Worm (Caenorhabditis elegans) whole organism, L1 larva: Measurements from ENCODE around the gene C34C6.10.

Experiments used
- F16B12.6 ChIP-seq: fragments of 150-350 bp; optimal IDR thresholded peaks from 2 replicates; lab custom pipeline; 2014; ENCODE audit warnings: missing biosample characterization, missing genetic modification characterization
- Y116A8C.19 ChIP-seq: sonication (generic microtip); optimal IDR thresholded peaks from 2 replicates; lab custom pipeline; 2016; ENCODE audit warnings: missing compliant biosample characterization, missing genetic modification characterization, borderline replicate concordance
- ama-1 ChIP-seq: fragments of 150-350 bp; optimal IDR thresholded peaks from 2 replicates; lab custom pipeline; 2014
- blmp-1 ChIP-seq: fragments of 150-350 bp; optimal IDR thresholded peaks from 2 replicates; lab custom pipeline; 2014; ENCODE audit warnings: missing biosample characterization, missing genetic modification characterization
- ceh-63 ChIP-seq: fragments of 200-800 bp; sonication (Bioruptor generic); optimal IDR thresholded peaks from 2 replicates; lab custom pipeline; 2018; ENCODE audit warnings: mild to moderate bottlenecking, missing genetic modification characterization, missing compliant biosample characterization
- ceh-82 ChIP-seq, 3 experiments: fragments of 150-350 bp in 1 of 3; sonication (generic microtip) in 2 of 3; optimal IDR thresholded peaks; 2 replicates each; lab custom pipeline; 2014 to 2017; ENCODE audit warnings: missing biosample characterization in 3 of 3, missing genetic modification characterization in 3 of 3
- ceh-90 ChIP-seq: sonication (generic microtip); optimal IDR thresholded peaks from 2 replicates; lab custom pipeline; 2016; ENCODE audit warnings: missing genetic modification characterization, missing compliant biosample characterization
- ces-1 ChIP-seq: fragments of 150-350 bp; optimal IDR thresholded peaks from 2 replicates; lab custom pipeline; 2014; ENCODE audit warnings: missing biosample characterization, missing genetic modification reagents, missing genetic modification characterization
- dpl-1 ChIP-seq, 3 experiments: fragments of 150-350 bp in 2 of 3; sonication (generic microtip) in 1 of 3; optimal IDR thresholded peaks; 2 replicates each; lab custom pipeline; 2014 to 2017; ENCODE audit warnings: missing biosample characterization in 3 of 3, missing genetic modification characterization in 3 of 3, missing genetic modification reagents in 3 of 3
- dsc-1 ChIP-seq: sonication (generic microtip); optimal IDR thresholded peaks from 2 replicates; lab custom pipeline; 2016; ENCODE audit warnings: mild to moderate bottlenecking, missing genetic modification characterization, missing compliant biosample characterization
- efl-1 ChIP-seq, 4 experiments: fragments of 150-350 bp; optimal IDR thresholded peaks in 3 of 4; peaks in 1 of 4; 1 replicate in 1 of 4; 2 replicates in 3 of 4; lab custom pipeline; 2014; ENCODE audit warnings: missing biosample characterization in 2 of 4, missing genetic modification characterization in 2 of 4, missing genetic modification reagents in 2 of 4
- elt-3 ChIP-seq, 6 experiments: fragments of 150-350 bp in 1 of 6; sonication (generic microtip); optimal IDR thresholded peaks; 2 replicates each; lab custom pipeline; 2017 to 2018; ENCODE audit warnings: missing biosample characterization in 6 of 6, missing genetic modification characterization in 6 of 6, inconsistent platforms in 1 of 6
- fkh-10 ChIP-seq: sonication (generic microtip); optimal IDR thresholded peaks from 2 replicates; lab custom pipeline; 2017; ENCODE audit warnings: missing biosample characterization, missing genetic modification reagents, missing genetic modification characterization
- isw-1 ChIP-seq: fragments of 200-800 bp; sonication (Bioruptor generic); IDR thresholded peaks from 2 replicates; pipeline ENCODE4 v1.3.6; 2022; ENCODE audit warnings: missing genetic modification characterization, missing compliant biosample characterization
- lin-14 ChIP-seq: fragments of 200-800 bp; sonication (Bioruptor generic); optimal IDR thresholded peaks from 2 replicates; lab custom pipeline; 2018; ENCODE audit warnings: mild to moderate bottlenecking, missing genetic modification characterization, moderate library complexity, missing compliant biosample characterization
- lin-39 ChIP-seq: fragments of 150-350 bp; optimal IDR thresholded peaks from 2 replicates; lab custom pipeline; 2014; ENCODE audit warnings: missing biosample characterization, missing genetic modification reagents, missing genetic modification characterization
- mdl-1 ChIP-seq, 2 experiments: fragments of 150-350 bp; optimal IDR thresholded peaks; 2 replicates each; lab custom pipeline; 2014 to 2017; ENCODE audit warnings: missing biosample characterization in 2 of 2, missing genetic modification characterization in 2 of 2, inconsistent platforms in 1 of 2
- nhr-20 ChIP-seq: sonication (generic microtip); optimal IDR thresholded peaks from 2 replicates; lab custom pipeline; 2016; ENCODE audit warnings: mild to moderate bottlenecking, missing genetic modification characterization, missing compliant biosample characterization
- nhr-28 ChIP-seq: fragments of 150-350 bp; optimal IDR thresholded peaks from 2 replicates; lab custom pipeline; 2014; ENCODE audit warnings: missing biosample characterization, missing genetic modification characterization
- nhr-84 ChIP-seq: sonication (generic microtip); optimal IDR thresholded peaks from 2 replicates; lab custom pipeline; 2017; ENCODE audit warnings: missing biosample characterization, missing genetic modification characterization
- nhr-85 ChIP-seq: sonication (generic microtip); peaks from one replicate; lab custom pipeline; 2016; ENCODE audit warnings: missing genetic modification characterization, inconsistent platforms, missing compliant biosample characterization
- pax-3 ChIP-seq: fragments of 200-800 bp; sonication (Bioruptor generic); optimal IDR thresholded peaks from 2 replicates; lab custom pipeline; 2018; ENCODE audit warnings: mild to moderate bottlenecking, missing genetic modification characterization, moderate library complexity, missing compliant biosample characterization
- rnt-1 ChIP-seq: sonication (generic microtip); optimal IDR thresholded peaks from 2 replicates; lab custom pipeline; 2016; ENCODE audit warnings: mild to moderate bottlenecking, missing genetic modification characterization, moderate library complexity, missing compliant biosample characterization
- swsn-7 ChIP-seq: sonication (generic microtip); optimal IDR thresholded peaks from 2 replicates; lab custom pipeline; 2016; ENCODE audit warnings: missing genetic modification characterization, missing compliant biosample characterization
- unc-130 ChIP-seq: fragments of 150-350 bp; optimal IDR thresholded peaks from 2 replicates; lab custom pipeline; 2017; ENCODE audit warnings: missing biosample characterization, missing genetic modification characterization, inconsistent platforms
- unc-98 ChIP-seq: fragments of 200-800 bp; sonication (Bioruptor generic); IDR thresholded peaks from 2 replicates; pipeline ENCODE4 v1.3.6; 2022; ENCODE audit warnings: missing genetic modification characterization, missing compliant biosample characterization
- xbp-1 ChIP-seq: sonication (generic microtip); optimal IDR thresholded peaks from 2 replicates; lab custom pipeline; 2016; ENCODE audit warnings: missing genetic modification characterization, missing compliant biosample characterization
- zag-1 ChIP-seq: fragments of 150-350 bp; optimal IDR thresholded peaks from 2 replicates; lab custom pipeline; 2014; ENCODE audit warnings: missing biosample characterization, missing genetic modification characterization
- zip-4 ChIP-seq: fragments of 200-800 bp; sonication (Bioruptor generic); optimal IDR thresholded peaks from 2 replicates; lab custom pipeline; 2018; ENCODE audit warnings: mild to moderate bottlenecking, missing genetic modification characterization, moderate library complexity, missing compliant biosample characterization
- ztf-11 ChIP-seq, 2 experiments: sonication (generic microtip); optimal IDR thresholded peaks; 2 replicates each; lab custom pipeline; 2016 to 2017; ENCODE audit warnings: missing genetic modification characterization in 2 of 2, missing biosample characterization in 1 of 2, missing compliant biosample characterization in 1 of 2
- ztf-4 ChIP-seq: fragments of 150-350 bp; optimal IDR thresholded peaks from 2 replicates; lab custom pipeline; 2014; ENCODE audit warnings: missing biosample characterization, missing genetic modification characterization

The C34C6.10 gene

DNA sequence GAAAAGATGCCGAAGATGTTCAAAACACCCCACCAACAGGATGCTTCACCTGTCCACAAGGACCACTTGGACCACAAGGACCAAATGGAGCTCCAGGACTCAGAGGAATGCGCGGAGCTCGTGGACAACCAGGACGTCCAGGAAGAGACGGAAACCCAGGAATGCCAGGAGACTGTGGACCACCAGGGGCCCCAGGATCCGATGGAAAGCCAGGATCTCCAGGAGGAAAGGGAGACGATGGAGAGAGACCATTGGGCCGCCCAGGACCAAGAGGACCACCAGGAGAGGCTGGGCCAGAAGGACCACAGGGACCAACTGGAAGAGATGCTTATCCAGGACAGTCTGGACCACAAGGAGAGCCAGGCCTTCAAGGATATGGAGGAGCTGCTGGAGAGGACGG, 37.9 kb upstream of the C34C6.10 start:
- no peak for TF ChIP-seq unc-98 (GFP tag; lab: Robert Waterston, UW)
- TF ChIP-seq ceh-63 (GFP tag; lab: Kevin White, UChicago): no peak
- no peak for TF ChIP-seq nhr-28 (tag; lab: Kevin White, UChicago)
- no peak for TF ChIP-seq elt-3 (tag; optimal IDR thresholded peaks at IDR 0.05; lab: Kevin White, UChicago)
- no peak for TF ChIP-seq fkh-10
- TF ChIP-seq nhr-84 (tag; lab: Kevin White, UChicago): no peak
- TF ChIP-seq efl-1 (optimal IDR thresholded peaks at IDR 0.05; lab: Kevin White, UChicago): no peak
- no peak for TF ChIP-seq efl-1 (GFP tag; optimal IDR thresholded peaks at IDR 0.05 in 1 of 2; lab: Kevin White, UChicago)
- TF ChIP-seq ztf-4 (tag; lab: Kevin White, UChicago): no peak
- TF ChIP-seq nhr-85 (tag; lab: Kevin White, UChicago): no peak
- TF ChIP-seq F16B12.6 (tag; lab: Kevin White, UChicago): no peak
- no peak for TF ChIP-seq lin-39 (tag; lab: Kevin White, UChicago)
- no peak for TF ChIP-seq pax-3 (tag; lab: Kevin White, UChicago)
- no peak for TF ChIP-seq isw-1 (GFP tag; lab: Robert Waterston, UW)
- no peak for TF ChIP-seq swsn-7 (tag; lab: Kevin White, UChicago)
- no peak for TF ChIP-seq ceh-82 (tag; optimal IDR thresholded peaks at IDR 0.05; lab: Kevin White, UChicago)
- no peak for TF ChIP-seq nhr-20 (tag; lab: Kevin White, UChicago)

DNA sequence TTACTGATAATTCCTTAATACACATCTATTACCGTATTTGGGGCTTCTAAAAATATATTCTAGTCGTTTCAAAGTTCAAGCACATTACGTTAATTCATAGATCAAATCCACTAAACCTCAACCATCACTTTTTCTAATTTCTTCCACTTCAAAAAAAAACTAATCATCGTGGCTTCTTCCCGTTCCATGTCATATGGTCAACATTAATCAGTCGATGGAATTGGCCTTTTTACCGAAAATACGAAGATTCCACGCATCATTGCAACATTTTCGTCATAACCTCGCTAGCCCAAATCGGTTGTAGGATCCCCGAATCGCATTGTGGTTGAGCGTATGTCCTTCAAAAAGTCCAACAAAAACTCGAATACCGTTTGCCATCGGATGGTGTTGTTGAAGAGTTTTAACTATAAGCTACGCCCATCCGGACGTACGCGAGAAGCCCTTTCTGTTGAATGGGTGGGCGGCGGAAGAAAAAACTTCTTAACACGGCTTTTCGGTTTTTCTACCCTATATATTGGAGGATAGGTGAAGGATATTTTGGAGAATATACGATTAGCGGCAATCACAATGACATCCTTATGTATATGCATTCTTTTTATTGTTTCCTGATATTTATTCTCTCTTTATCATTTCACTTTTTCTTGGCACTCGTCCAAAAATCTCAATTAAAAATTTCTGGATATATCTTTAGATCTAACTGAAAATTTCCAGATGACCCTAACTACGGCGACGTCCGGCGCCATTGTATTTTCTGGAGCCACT, 36.8 kb upstream of the C34C6.10 start, which contains the start of gene rol-6:
Gene rol-6 (plus strand): TSS at position 712 of the 762 bp plus-strand sequence.
- TF ChIP-seq blmp-1 (tag; lab: Kevin White, UChicago): peak; percentile 50
- TF ChIP-seq zip-4 (GFP tag; lab: Kevin White, UChicago): no peak

DNA sequence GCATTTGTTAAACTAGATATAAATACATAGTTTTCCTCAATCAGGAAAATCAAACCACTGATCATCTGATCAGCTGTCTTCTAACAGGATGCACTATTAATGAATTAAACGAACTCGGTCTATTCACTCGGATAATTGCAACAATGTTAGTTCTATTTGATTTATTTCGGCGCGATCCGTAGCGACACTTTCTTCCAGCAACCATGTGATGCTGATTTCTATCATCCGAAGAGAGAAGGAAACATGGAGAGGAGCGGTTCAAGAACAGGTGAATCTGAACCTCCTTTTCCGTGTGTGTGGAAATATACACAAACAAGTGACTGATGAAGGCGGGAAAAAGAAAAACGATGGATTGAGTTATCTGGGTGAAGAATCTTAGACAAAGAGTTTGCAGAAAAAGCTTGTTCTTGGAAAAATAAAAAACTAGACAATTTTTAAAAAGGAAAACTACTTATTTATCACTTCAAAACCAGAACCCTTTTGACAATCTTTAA, 36.1 kb upstream of the C34C6.10 start:
- no peak for TF ChIP-seq unc-130 (tag; lab: Kevin White, UChicago)
- TF ChIP-seq blmp-1 (tag; lab: Kevin White, UChicago): peak; percentile 89
- no peak for TF ChIP-seq ama-1 (lab: Kevin White, UChicago)
- TF ChIP-seq dsc-1: no peak

DNA sequence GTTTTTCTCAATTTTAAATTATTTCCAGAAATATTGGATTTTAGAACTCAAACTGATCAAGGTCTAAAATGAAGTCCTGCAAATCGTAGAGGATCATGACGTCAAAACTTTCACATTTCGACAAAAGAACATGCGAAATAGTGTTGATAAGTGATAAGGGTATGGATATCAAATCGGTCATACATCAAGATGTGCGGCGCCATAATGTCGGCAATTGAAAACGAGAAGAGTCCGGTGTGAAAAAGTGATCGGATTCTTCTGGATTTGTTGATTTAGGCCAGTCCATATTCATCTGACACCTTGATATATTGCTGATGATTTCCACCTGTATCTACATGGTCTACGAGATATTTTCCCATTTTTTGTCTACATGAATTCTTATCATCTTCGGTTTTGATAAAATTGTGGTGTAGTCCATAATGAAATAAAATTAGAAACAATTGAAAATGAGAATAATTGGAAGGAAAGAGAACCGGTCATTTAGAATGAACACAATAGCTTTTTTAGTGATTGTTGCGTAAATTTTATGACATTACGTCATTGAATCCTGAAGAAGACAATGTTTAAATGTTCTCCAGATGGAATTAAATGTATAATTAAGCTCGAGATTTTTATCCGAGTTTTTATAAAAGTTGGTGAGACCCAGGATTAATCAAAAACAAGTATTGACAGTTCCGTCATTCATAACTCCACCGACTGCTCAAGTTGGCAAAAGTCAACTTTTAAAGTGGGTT, 35.4 kb upstream of the C34C6.10 start:
- TF ChIP-seq ces-1 (GFP tag; lab: Kevin White, UChicago) (no peak), blmp-1 (tag; lab: Kevin White, UChicago) (peak; percentile 96), efl-1 (optimal IDR thresholded peaks at IDR 0.05; lab: Kevin White, UChicago) (no peak), efl-1 (GFP tag; optimal IDR thresholded peaks at IDR 0.05 in 1 of 2; lab: Kevin White, UChicago) (peak in 1 of 2 experiments; percentile 27), elt-3 (tag; optimal IDR thresholded peaks at IDR 0.05; lab: Kevin White, UChicago) (peak in 1 of 6 experiments; percentile 87)
- TF ChIP-seq, all 84 proteins: peak for 3

DNA sequence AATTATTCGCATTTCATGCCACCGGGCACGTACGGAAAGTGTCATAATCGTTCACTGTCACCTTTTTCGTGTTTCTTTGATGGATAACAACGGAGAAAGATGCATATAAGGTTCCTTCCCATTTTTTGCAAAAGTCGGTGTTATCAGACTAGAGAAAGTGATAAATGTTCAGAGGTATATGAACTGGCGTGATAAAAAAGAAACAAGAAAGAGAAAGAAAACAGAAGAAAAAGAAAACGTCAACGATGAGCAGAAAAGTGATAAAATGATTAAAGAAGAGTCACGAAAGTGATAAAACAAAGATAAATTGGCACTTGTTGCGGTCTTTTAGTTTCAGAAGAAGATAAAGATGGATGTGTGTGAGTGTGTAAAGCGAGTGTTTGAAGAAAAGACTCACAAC, 34.6 kb upstream of the C34C6.10 start:
- TF ChIP-seq F16B12.6 (tag; lab: Kevin White, UChicago) (no peak), rnt-1 (tag; lab: Kevin White, UChicago) (peak; percentile 32), ztf-11 (tag; optimal IDR thresholded peaks at IDR 0.05; lab: Kevin White, UChicago) (no peak), lin-14 (GFP tag; lab: Kevin White, UChicago) (peak; percentile 23), blmp-1 (tag; lab: Kevin White, UChicago) (peak; percentile 93), ceh-90 (no peak), xbp-1 (no peak), dpl-1 (GFP tag; optimal IDR thresholded peaks at IDR 0.05; lab: Kevin White, UChicago) (no peak), Y116A8C.19 (tag; lab: Kevin White, UChicago) (no peak), zag-1 (tag; lab: Kevin White, UChicago) (no peak), elt-3 (tag; optimal IDR thresholded peaks at IDR 0.05; lab: Kevin White, UChicago) (peak in 1 of 6 experiments; percentile 46), mdl-1 (tag; optimal IDR thresholded peaks at IDR 0.05; lab: Kevin White, UChicago) (no peak)
